Fruit fly (Drosophila melanogaster) whole organism, prepupa: ENCODE results near the gene CG4497.

Experiments
- Blimp-1 ChIP-seq: fragments of 200-800 bp; sonication (Bioruptor generic); optimal IDR thresholded peaks from 3 replicates; lab custom pipeline; 2017; ENCODE audit warnings: missing biosample characterization, missing genetic modification characterization, mild to moderate bottlenecking, moderate library complexity, missing genetic modification reagents
- CG10631 ChIP-seq: fragments of 200-800 bp; sonication (Bioruptor generic); optimal IDR thresholded peaks from 2 replicates; lab custom pipeline; 2016; ENCODE audit warnings: missing biosample characterization, missing genetic modification characterization
- CG10669 ChIP-seq: fragments of 200-800 bp; sonication (Bioruptor generic); optimal IDR thresholded peaks from 3 replicates; lab custom pipeline; 2018; ENCODE audit warnings: missing biosample characterization, mild to moderate bottlenecking, missing genetic modification characterization, moderate library complexity
- CG11294 ChIP-seq: fragments of 200-800 bp; sonication (Bioruptor generic); IDR thresholded peaks from 2 replicates; pipeline ENCODE4 v1.3.6; 2022; ENCODE audit warnings: missing biosample characterization, missing genetic modification characterization
- CG11902 ChIP-seq: fragments of 200-800 bp; sonication (Bioruptor generic); optimal IDR thresholded peaks from 3 replicates; lab custom pipeline; 2016; ENCODE audit warnings: missing biosample characterization, missing genetic modification characterization
- CG15336 ChIP-seq: fragments of 200-800 bp; sonication (Bioruptor generic); IDR thresholded peaks from 2 replicates; pipeline ENCODE4 v1.3.6; 2022; ENCODE audit warnings: missing biosample characterization, missing genetic modification characterization
- CG1621 ChIP-seq: fragments of 200-800 bp; sonication (Bioruptor generic); optimal IDR thresholded peaks from 3 replicates; lab custom pipeline; 2018; ENCODE audit warnings: missing biosample characterization, mild to moderate bottlenecking, missing genetic modification characterization
- CG16779 ChIP-seq: fragments of 200-800 bp; sonication (Bioruptor generic); optimal IDR thresholded peaks from 3 replicates; lab custom pipeline; 2017; ENCODE audit warnings: missing biosample characterization, mild to moderate bottlenecking, missing genetic modification characterization
- CG31627 ChIP-seq: fragments of 200-800 bp; sonication (Bioruptor generic); optimal IDR thresholded peaks from 3 replicates; lab custom pipeline; 2016; ENCODE audit warnings: missing biosample characterization, missing genetic modification characterization
- CG32006 ChIP-seq: fragments of 200-800 bp; sonication (Bioruptor generic); optimal IDR thresholded peaks from 3 replicates; lab custom pipeline; 2017; ENCODE audit warnings: missing biosample characterization, mild to moderate bottlenecking, missing genetic modification characterization
- CG3919 ChIP-seq: fragments of 200-800 bp; sonication (Bioruptor generic); optimal IDR thresholded peaks from 3 replicates; lab custom pipeline; 2016; ENCODE audit warnings: missing biosample characterization, missing genetic modification characterization
- CG4318 ChIP-seq: fragments of 200-800 bp; sonication (Bioruptor generic); optimal IDR thresholded peaks from 3 replicates; lab custom pipeline; 2017; ENCODE audit warnings: missing biosample characterization, mild to moderate bottlenecking, missing genetic modification characterization
- CG6163 ChIP-seq: fragments of 200-800 bp; sonication (Bioruptor generic); IDR thresholded peaks from 3 replicates; pipeline ENCODE4 v1.3.6; 2022; ENCODE audit warnings: missing biosample characterization, missing genetic modification characterization
- CG6808 ChIP-seq: fragments of 200-800 bp; sonication (Bioruptor generic); optimal IDR thresholded peaks from 3 replicates; lab custom pipeline; 2017; ENCODE audit warnings: missing biosample characterization, missing genetic modification characterization, mild to moderate bottlenecking, moderate library complexity, missing genetic modification reagents
- CG6854 ChIP-seq: fragments of 200-800 bp; sonication (Bioruptor generic); optimal IDR thresholded peaks from 2 replicates; lab custom pipeline; 2017; ENCODE audit warnings: missing biosample characterization, mild to moderate bottlenecking, missing genetic modification characterization
- CG8119 ChIP-seq: fragments of 200-800 bp; sonication (Bioruptor generic); IDR thresholded peaks from 3 replicates; pipeline ENCODE4 v1.3.6; 2022; ENCODE audit warnings: missing biosample characterization, missing genetic modification characterization
- CG8319 ChIP-seq: fragments of 200-800 bp; sonication (Bioruptor generic); optimal IDR thresholded peaks from 3 replicates; lab custom pipeline; 2016; ENCODE audit warnings: missing biosample characterization, missing genetic modification characterization
- CG8632 ChIP-seq: fragments of 200-800 bp; sonication (Bioruptor generic); optimal IDR thresholded peaks from 3 replicates; lab custom pipeline; 2016; ENCODE audit warnings: missing biosample characterization, missing genetic modification characterization
- Eip75B ChIP-seq: fragments of 200-800 bp; sonication (Bioruptor generic); optimal IDR thresholded peaks from 3 replicates; lab custom pipeline; 2016; ENCODE audit warnings: missing biosample characterization, missing genetic modification characterization
- Eip78C ChIP-seq: fragments of 200-800 bp; sonication (Bioruptor generic); peaks from one replicate; lab custom pipeline; 2016; ENCODE audit warnings: missing biosample characterization, missing genetic modification characterization
- Eip93F ChIP-seq: fragments of 200-800 bp; sonication (Bioruptor generic); optimal IDR thresholded peaks from 2 replicates; lab custom pipeline; 2016; ENCODE audit warnings: missing biosample characterization, mild to moderate bottlenecking, missing genetic modification characterization
- Ets21C ChIP-seq: fragments of 200-800 bp; sonication (Bioruptor generic); optimal IDR thresholded peaks from 3 replicates; lab custom pipeline; 2016; ENCODE audit warnings: missing biosample characterization, missing genetic modification characterization
- Ets96B ChIP-seq: fragments of 200-800 bp; optimal IDR thresholded peaks from 2 replicates; lab custom pipeline; 2019; ENCODE audit warnings: missing biosample characterization, mild to moderate bottlenecking, missing genetic modification characterization, moderate library complexity
- Gug ChIP-seq: fragments of 200-800 bp; sonication (Bioruptor generic); IDR thresholded peaks from 2 replicates; pipeline ENCODE4 v1.3.6; 2022; ENCODE audit warnings: missing biosample characterization, missing genetic modification characterization
- Hr38 ChIP-seq: sonication (Bioruptor generic); optimal IDR thresholded peaks from 2 replicates; lab custom pipeline; 2016; ENCODE audit warnings: missing biosample characterization, missing genetic modification characterization
- Hr39 ChIP-seq: fragments of 200-800 bp; sonication (Bioruptor generic); optimal IDR thresholded peaks from 2 replicates; lab custom pipeline; 2016; ENCODE audit warnings: missing biosample characterization, missing genetic modification characterization
- Lpt ChIP-seq: fragments of 200-800 bp; sonication (Bioruptor generic); optimal IDR thresholded peaks from 3 replicates; lab custom pipeline; 2016; ENCODE audit warnings: missing biosample characterization, missing genetic modification characterization
- Met ChIP-seq: fragments of 200-800 bp; sonication (Bioruptor generic); optimal IDR thresholded peaks from 3 replicates; lab custom pipeline; 2016; ENCODE audit warnings: missing biosample characterization, missing genetic modification characterization
- Smox ChIP-seq: fragments of 200-800 bp; sonication (Bioruptor generic); optimal IDR thresholded peaks from 3 replicates; lab custom pipeline; 2016; ENCODE audit warnings: missing biosample characterization, missing genetic modification characterization
- Sox102F ChIP-seq: fragments of 200-800 bp; sonication (Bioruptor generic); optimal IDR thresholded peaks from 2 replicates; lab custom pipeline; 2016; ENCODE audit warnings: missing biosample characterization, mild to moderate bottlenecking, missing genetic modification characterization
- Sox14 ChIP-seq: fragments of 200-800 bp; sonication (Bioruptor generic); optimal IDR thresholded peaks from 3 replicates; lab custom pipeline; 2016; ENCODE audit warnings: missing biosample characterization, missing genetic modification characterization
- Sox15 ChIP-seq: fragments of 200-800 bp; sonication (Bioruptor generic); optimal IDR thresholded peaks from 3 replicates; lab custom pipeline; 2016; ENCODE audit warnings: missing biosample characterization, missing genetic modification characterization
- acj6 ChIP-seq: fragments of 200-800 bp; sonication (Bioruptor generic); optimal IDR thresholded peaks from 3 replicates; lab custom pipeline; 2016; ENCODE audit warnings: missing biosample characterization, missing genetic modification characterization
- cyc ChIP-seq: fragments of 200-800 bp; sonication (Bioruptor generic); optimal IDR thresholded peaks from 3 replicates; lab custom pipeline; 2016; ENCODE audit warnings: missing biosample characterization, missing genetic modification characterization
- dsx ChIP-seq: fragments of 200-800 bp; optimal IDR thresholded peaks from 3 replicates; lab custom pipeline; 2019; ENCODE audit warnings: missing biosample characterization, mild to moderate bottlenecking, missing genetic modification characterization, moderate library complexity; ENCODE audit not compliant: poor library complexity, severe bottlenecking
- eg ChIP-seq: fragments of 200-800 bp; sonication (Bioruptor generic); IDR thresholded peaks from 3 replicates; pipeline ENCODE4 v1.3.6; 2022; ENCODE audit warnings: missing biosample characterization, missing genetic modification characterization
- esn ChIP-seq: fragments of 200-800 bp; sonication (Bioruptor generic); optimal IDR thresholded peaks from 2 replicates; lab custom pipeline; 2016; ENCODE audit warnings: missing biosample characterization, mild to moderate bottlenecking, missing genetic modification characterization, moderate library complexity
- fd59A ChIP-seq: fragments of 200-800 bp; sonication (Bioruptor generic); optimal IDR thresholded peaks from 2 replicates; lab custom pipeline; 2017; ENCODE audit warnings: missing biosample characterization, mild to moderate bottlenecking, missing genetic modification characterization, missing genetic modification reagents
- fkh ChIP-seq: fragments of 200-800 bp; sonication (Bioruptor generic); optimal IDR thresholded peaks from 3 replicates; lab custom pipeline; 2017; ENCODE audit warnings: missing biosample characterization, mild to moderate bottlenecking, missing genetic modification characterization, moderate library complexity
- lz ChIP-seq: fragments of 200-800 bp; sonication (Bioruptor generic); optimal IDR thresholded peaks from 3 replicates; lab custom pipeline; 2016; ENCODE audit warnings: missing biosample characterization, missing genetic modification characterization
- net ChIP-seq: fragments of 200-800 bp; sonication (Bioruptor generic); optimal IDR thresholded peaks from 3 replicates; lab custom pipeline; 2016; ENCODE audit warnings: missing biosample characterization, missing genetic modification characterization
- pdm3 ChIP-seq: fragments of 200-800 bp; sonication (Bioruptor generic); optimal IDR thresholded peaks from 3 replicates; lab custom pipeline; 2016; ENCODE audit warnings: missing biosample characterization, missing genetic modification characterization
- salr ChIP-seq, 2 experiments: fragments of 200-800 bp; sonication (Bioruptor generic); optimal IDR thresholded peaks; 3 replicates each; lab custom pipeline; 2016 to 2018; ENCODE audit warnings: missing biosample characterization in 2 of 2, missing genetic modification characterization in 2 of 2, mild to moderate bottlenecking in 1 of 2
- ss ChIP-seq, 2 experiments: fragments of 200-800 bp; sonication (Bioruptor generic); optimal IDR thresholded peaks; 2 replicates in 1 of 2; 3 replicates in 1 of 2; lab custom pipeline; 2017 to 2018; ENCODE audit warnings: mild to moderate bottlenecking in 2 of 2, missing biosample characterization in 2 of 2, missing genetic modification characterization in 2 of 2, moderate library complexity in 1 of 2
- svp ChIP-seq: fragments of 200-800 bp; sonication (Bioruptor generic); peaks from one replicate; lab custom pipeline; 2016; ENCODE audit warnings: missing biosample characterization, missing genetic modification characterization
- vri ChIP-seq: fragments of 200-800 bp; sonication (Bioruptor generic); optimal IDR thresholded peaks from 3 replicates; lab custom pipeline; 2016; ENCODE audit warnings: missing biosample characterization, mild to moderate bottlenecking, missing genetic modification characterization

The CG4497 gene

dm6 chr2L:7204172-7204482, 9.7 kb upstream of the CG4497 start, which contains the start of gene CG4502:
TSS of gene CG4502 (minus strand) at chr2L:7204264.
- TF ChIP-seq lz (GFP tag; lab: Kevin White, UChicago) = peak; percentile 28
- peak; percentile 17 for TF ChIP-seq cyc (GFP tag; lab: Kevin White, UChicago)
- TF ChIP-seq Eip75B = peak; percentile 46
- TF ChIP-seq Eip78C (GFP tag; lab: Kevin White, UChicago) = peak; percentile 59
- TF ChIP-seq svp (GFP tag; lab: Kevin White, UChicago) = peak; percentile 67
- peak; percentile 56 for TF ChIP-seq Sox102F
- TF ChIP-seq CG4318 (GFP tag; lab: Kevin White, UChicago) = no peak
- TF ChIP-seq pdm3 (GFP tag; lab: Kevin White, UChicago) = no peak
- TF ChIP-seq Ets96B (tag; lab: Kevin White, UChicago) = no peak
- peak; percentile 22 for TF ChIP-seq Met (GFP tag; lab: Kevin White, UChicago)
- TF ChIP-seq CG3919 (GFP tag; lab: Kevin White, UChicago) = peak; percentile 13
- TF ChIP-seq dsx (GFP tag; lab: Kevin White, UChicago) = peak; percentile 15
- 0 out of 3 replicates have a peak, but pooled peaks have one; percentile 20 for TF ChIP-seq eg (GFP tag; lab: Robert Waterston, UW)
- TF ChIP-seq CG31627 = peak; percentile 17
- TF ChIP-seq CG10631 (GFP tag; lab: Kevin White, UChicago) = no peak
- TF ChIP-seq Gug (GFP tag; lab: Robert Waterston, UW) = no peak
- TF ChIP-seq esn (GFP tag; lab: Kevin White, UChicago) = peak; percentile 38
- no peak for TF ChIP-seq fd59A
- peak in 1 of 2 experiments; percentile 2 for TF ChIP-seq ss (GFP tag; optimal IDR thresholded peaks at IDR 0.05; lab: Kevin White, UChicago)
- TF ChIP-seq Sox14 = peak; percentile 51

- TF ChIP-seq acj6 (no peak), pdm3 (GFP tag; lab: Kevin White, UChicago) (no peak), cyc (GFP tag; lab: Kevin White, UChicago) (no peak), Ets21C (GFP tag; lab: Kevin White, UChicago) (no peak), Sox102F (no peak), CG11294 (GFP tag; lab: Robert Waterston, UW) (no peak), Hr38 (GFP tag; lab: Kevin White, UChicago) (no peak), CG32006 (GFP tag; lab: Kevin White, UChicago) (peak; percentile 36), Lpt (GFP tag; lab: Kevin White, UChicago) (peak; percentile 25), CG31627 (no peak), Gug (GFP tag; lab: Robert Waterston, UW) (no peak), CG10669 (no peak), Blimp-1 (GFP tag; lab: Kevin White, UChicago) (no peak), CG15336 (peak; percentile 46), svp (GFP tag; lab: Kevin White, UChicago) (peak; percentile 91), Sox14 (no peak), CG8119 (GFP tag; lab: Robert Waterston, UW) (0 out of 3 replicates have a peak, but pooled peaks have one; percentile 37), fd59A (no peak), esn (GFP tag; lab: Kevin White, UChicago) (peak; percentile 11), CG8632 (GFP tag; lab: Kevin White, UChicago) (no peak), Sox15 (GFP tag; lab: Kevin White, UChicago) (no peak), Ets96B (tag; lab: Kevin White, UChicago) (no peak), CG6808 (GFP tag; lab: Kevin White, UChicago) (no peak), CG1621 (tag; lab: Kevin White, UChicago) (no peak), CG16779 (tag; lab: Kevin White, UChicago) (peak; percentile 27), Hr39 (no peak), CG6854 (GFP tag; lab: Kevin White, UChicago) (peak; percentile 64), Eip93F (GFP tag; lab: Kevin White, UChicago) (no peak), lz (GFP tag; lab: Kevin White, UChicago) (no peak), Eip78C (GFP tag; lab: Kevin White, UChicago) (peak; percentile 57), net (GFP tag; lab: Kevin White, UChicago) (no peak), CG4318 (GFP tag; lab: Kevin White, UChicago) (no peak), eg (GFP tag; lab: Robert Waterston, UW) (peak; percentile 5; the same call in 1 of the 3 replicates), CG8319 (GFP tag; lab: Kevin White, UChicago) (no peak), dsx (GFP tag; lab: Kevin White, UChicago) (no peak), Met (GFP tag; lab: Kevin White, UChicago) (no peak), salr (GFP tag; optimal IDR thresholded peaks at IDR 0.05; lab: Kevin White, UChicago) (no peak), Smox (GFP tag; lab: Kevin White, UChicago) (no peak), vri (GFP tag; lab: Kevin White, UChicago) (no peak), CG11902 (GFP tag; lab: Kevin White, UChicago) (no peak), fkh (GFP tag; lab: Kevin White, UChicago) (no peak), CG6163 (peak; percentile 79)
These were observed 9.2 kb upstream of the CG4497 start for dm6 chr2L:7203411-7204171.
